Fruit fly (Drosophila melanogaster) S2 (cell line): ENCODE results near the gene CG4743.

ENCODE experiments used
- CG8478 ChIP-seq: fragments of >200 bp; optimal IDR thresholded peaks from 2 replicates; lab custom pipeline; 2018
- CTCF ChIP-seq, 2 experiments: fragments of >200 bp; optimal IDR thresholded peaks; 2 replicates each; lab custom pipeline; 2018

- TF ChIP-seq CG8478 (lab: Kevin White, UChicago) (no peak), CTCF (optimal IDR thresholded peaks at IDR 0.05; lab: Kevin White, UChicago) (no peak)
These were observed 29.9 kb downstream of the CG4743 start for dm6 chr3R:25650417-25650816.
